Worm (Caenorhabditis elegans) whole organism, L1 larva: Measurements from ENCODE around the gene clec-250.

Experiments
- F16B12.6 ChIP-seq: fragments of 150-350 bp; optimal IDR thresholded peaks from 2 replicates; lab custom pipeline; 2014; ENCODE audit warnings: missing biosample characterization, missing genetic modification characterization
- ama-1 ChIP-seq: fragments of 150-350 bp; optimal IDR thresholded peaks from 2 replicates; lab custom pipeline; 2014
- ceh-8 ChIP-seq: fragments of 200-800 bp; sonication (Bioruptor generic); optimal IDR thresholded peaks from 2 replicates; lab custom pipeline; 2018; ENCODE audit warnings: mild to moderate bottlenecking, missing genetic modification characterization, moderate library complexity, missing compliant biosample characterization
- ceh-90 ChIP-seq: sonication (generic microtip); optimal IDR thresholded peaks from 2 replicates; lab custom pipeline; 2016; ENCODE audit warnings: missing genetic modification characterization, missing compliant biosample characterization
- ces-1 ChIP-seq: fragments of 150-350 bp; optimal IDR thresholded peaks from 2 replicates; lab custom pipeline; 2014; ENCODE audit warnings: missing biosample characterization, missing genetic modification reagents, missing genetic modification characterization
- efl-3 ChIP-seq: fragments of 200-800 bp; sonication (Bioruptor generic); optimal IDR thresholded peaks from 2 replicates; lab custom pipeline; 2018; ENCODE audit warnings: mild to moderate bottlenecking, missing genetic modification characterization, missing compliant biosample characterization
- egl-13 ChIP-seq: sonication (generic microtip); optimal IDR thresholded peaks from 2 replicates; lab custom pipeline; 2016; ENCODE audit warnings: missing genotype, missing genetic modification reagents, missing genetic modification characterization, missing compliant biosample characterization
- egl-27 ChIP-seq, 2 experiments: fragments of 150-350 bp in 1 of 2; sonication (generic microtip); optimal IDR thresholded peaks; 3 replicates each; lab custom pipeline; 2017 to 2018; ENCODE audit warnings: missing biosample characterization in 2 of 2, missing genetic modification characterization in 2 of 2, missing genetic modification reagents in 2 of 2
- elt-2 ChIP-seq: sonication (generic microtip); optimal IDR thresholded peaks from 2 replicates; lab custom pipeline; 2016; ENCODE audit warnings: missing genetic modification characterization, mild to moderate bottlenecking, inconsistent platforms, missing compliant biosample characterization, missing genetic modification reagents
- elt-3 ChIP-seq, 6 experiments: fragments of 150-350 bp in 1 of 6; sonication (generic microtip); optimal IDR thresholded peaks; 2 replicates each; lab custom pipeline; 2017 to 2018; ENCODE audit warnings: missing biosample characterization in 6 of 6, missing genetic modification characterization in 6 of 6, inconsistent platforms in 1 of 6
- ets-5 ChIP-seq: fragments of 200-800 bp; sonication (Bioruptor generic); IDR thresholded peaks from 2 replicates; pipeline ENCODE4 v1.3.6; 2022; ENCODE audit warnings: missing genetic modification characterization, missing compliant biosample characterization
- fkh-10 ChIP-seq: sonication (generic microtip); optimal IDR thresholded peaks from 2 replicates; lab custom pipeline; 2017; ENCODE audit warnings: missing biosample characterization, missing genetic modification reagents, missing genetic modification characterization
- fkh-4 ChIP-seq: sonication (generic microtip); optimal IDR thresholded peaks from 2 replicates; lab custom pipeline; 2016; ENCODE audit warnings: missing compliant biosample characterization, missing genetic modification characterization, borderline replicate concordance
- fkh-8 ChIP-seq: sonication (generic microtip); optimal IDR thresholded peaks from 2 replicates; lab custom pipeline; 2016; ENCODE audit warnings: mild to moderate bottlenecking, missing genetic modification characterization, missing compliant biosample characterization
- fos-1 ChIP-seq: fragments of 150-350 bp; optimal IDR thresholded peaks from 2 replicates; lab custom pipeline; 2014; ENCODE audit warnings: missing biosample characterization, missing genetic modification characterization
- grh-1 ChIP-seq: fragments of 200-800 bp; sonication (Bioruptor generic); IDR thresholded peaks from 2 replicates; pipeline ENCODE4 v1.3.6; 2022; ENCODE audit warnings: missing genetic modification reagents, missing genetic modification characterization, missing compliant biosample characterization
- hlh-4 ChIP-seq: sonication (generic microtip); optimal IDR thresholded peaks from 2 replicates; lab custom pipeline; 2016; ENCODE audit warnings: mild to moderate bottlenecking, missing genetic modification characterization, missing compliant biosample characterization
- lin-15B ChIP-seq: fragments of 150-350 bp; sonication (generic microtip); optimal IDR thresholded peaks from 3 replicates; lab custom pipeline; 2014; ENCODE audit warnings: missing biosample characterization, missing genetic modification characterization
- lin-35 ChIP-seq, 2 experiments: fragments of 150-350 bp; optimal IDR thresholded peaks; 2 replicates each; lab custom pipeline; 2014; ENCODE audit warnings: missing biosample characterization in 2 of 2, missing genetic modification characterization in 2 of 2, missing genetic modification reagents in 2 of 2
- lir-3 ChIP-seq: sonication (generic microtip); optimal IDR thresholded peaks from 2 replicates; lab custom pipeline; 2016; ENCODE audit warnings: mild to moderate bottlenecking, missing genetic modification characterization, moderate library complexity, missing compliant biosample characterization; ENCODE audit not compliant: poor library complexity
- lsy-2 ChIP-seq, 2 experiments: fragments of 150-350 bp; optimal IDR thresholded peaks; 2 replicates each; lab custom pipeline; 2014; ENCODE audit warnings: missing biosample characterization in 2 of 2, missing genetic modification characterization in 2 of 2
- mdl-1 ChIP-seq, 2 experiments: fragments of 150-350 bp; optimal IDR thresholded peaks; 2 replicates each; lab custom pipeline; 2014 to 2017; ENCODE audit warnings: missing biosample characterization in 2 of 2, missing genetic modification characterization in 2 of 2, inconsistent platforms in 1 of 2
- mef-2 ChIP-seq: fragments of 150-350 bp; optimal IDR thresholded peaks from 2 replicates; lab custom pipeline; 2014; ENCODE audit warnings: missing biosample characterization, missing genetic modification characterization
- mep-1 ChIP-seq: fragments of 150-350 bp; optimal IDR thresholded peaks from 2 replicates; lab custom pipeline; 2014; ENCODE audit warnings: missing biosample characterization, missing genetic modification characterization
- nhr-11 ChIP-seq: fragments of 150-350 bp; optimal IDR thresholded peaks from 2 replicates; lab custom pipeline; 2014; ENCODE audit warnings: missing biosample characterization, missing genetic modification characterization
- nhr-76 ChIP-seq: sonication (generic microtip); optimal IDR thresholded peaks from 2 replicates; lab custom pipeline; 2017; ENCODE audit warnings: missing biosample characterization, missing genetic modification characterization
- nhr-77 ChIP-seq: fragments of 150-350 bp; optimal IDR thresholded peaks from 2 replicates; lab custom pipeline; 2014; ENCODE audit warnings: missing biosample characterization, missing genetic modification characterization
- nhr-90 ChIP-seq: sonication (generic microtip); optimal IDR thresholded peaks from 2 replicates; lab custom pipeline; 2016; ENCODE audit warnings: mild to moderate bottlenecking, missing genetic modification characterization, missing compliant biosample characterization; ENCODE audit not compliant: poor library complexity
- pag-3 ChIP-seq: sonication (generic microtip); optimal IDR thresholded peaks from 2 replicates; lab custom pipeline; 2017; ENCODE audit warnings: missing genetic modification characterization, mild to moderate bottlenecking, missing compliant biosample characterization, antibody characterized with exemption, borderline replicate concordance; ENCODE audit not compliant: insufficient read depth
- rnt-1 ChIP-seq: sonication (generic microtip); optimal IDR thresholded peaks from 2 replicates; lab custom pipeline; 2016; ENCODE audit warnings: mild to moderate bottlenecking, missing genetic modification characterization, moderate library complexity, missing compliant biosample characterization
- snpc-4 ChIP-seq: fragments of 150-350 bp; optimal IDR thresholded peaks from 2 replicates; lab custom pipeline; 2014; ENCODE audit warnings: missing biosample characterization, missing genetic modification characterization
- sox-4 ChIP-seq: sonication (generic microtip); optimal IDR thresholded peaks from 2 replicates; lab custom pipeline; 2016; ENCODE audit warnings: missing genetic modification characterization, missing compliant biosample characterization
- sptf-1 ChIP-seq: fragments of 150-350 bp; optimal IDR thresholded peaks from 2 replicates; lab custom pipeline; 2014; ENCODE audit warnings: missing biosample characterization, missing genetic modification characterization
- tlp-1 ChIP-seq: fragments of 150-350 bp; optimal IDR thresholded peaks from 2 replicates; lab custom pipeline; 2014; ENCODE audit warnings: missing biosample characterization, missing genetic modification characterization
- unc-130 ChIP-seq: fragments of 150-350 bp; optimal IDR thresholded peaks from 2 replicates; lab custom pipeline; 2017; ENCODE audit warnings: missing biosample characterization, missing genetic modification characterization, inconsistent platforms
- unc-86 ChIP-seq: sonication (generic microtip); optimal IDR thresholded peaks from 2 replicates; lab custom pipeline; 2016; ENCODE audit warnings: missing genetic modification characterization, missing compliant biosample characterization
- vab-15 ChIP-seq: sonication (generic microtip); optimal IDR thresholded peaks from 2 replicates; lab custom pipeline; 2017; ENCODE audit warnings: missing genotype, mild to moderate bottlenecking, missing genetic modification characterization, missing compliant biosample characterization
- xbp-1 ChIP-seq: sonication (generic microtip); optimal IDR thresholded peaks from 2 replicates; lab custom pipeline; 2016; ENCODE audit warnings: missing genetic modification characterization, missing compliant biosample characterization
- zag-1 ChIP-seq: fragments of 150-350 bp; optimal IDR thresholded peaks from 2 replicates; lab custom pipeline; 2014; ENCODE audit warnings: missing biosample characterization, missing genetic modification characterization
- zip-4 ChIP-seq: fragments of 200-800 bp; sonication (Bioruptor generic); optimal IDR thresholded peaks from 2 replicates; lab custom pipeline; 2018; ENCODE audit warnings: mild to moderate bottlenecking, missing genetic modification characterization, moderate library complexity, missing compliant biosample characterization
- ztf-11 ChIP-seq, 2 experiments: sonication (generic microtip); optimal IDR thresholded peaks; 2 replicates each; lab custom pipeline; 2016 to 2017; ENCODE audit warnings: missing genetic modification characterization in 2 of 2, missing biosample characterization in 1 of 2, missing compliant biosample characterization in 1 of 2
- ztf-4 ChIP-seq: fragments of 150-350 bp; optimal IDR thresholded peaks from 2 replicates; lab custom pipeline; 2014; ENCODE audit warnings: missing biosample characterization, missing genetic modification characterization

Gene clec-250

DNA sequence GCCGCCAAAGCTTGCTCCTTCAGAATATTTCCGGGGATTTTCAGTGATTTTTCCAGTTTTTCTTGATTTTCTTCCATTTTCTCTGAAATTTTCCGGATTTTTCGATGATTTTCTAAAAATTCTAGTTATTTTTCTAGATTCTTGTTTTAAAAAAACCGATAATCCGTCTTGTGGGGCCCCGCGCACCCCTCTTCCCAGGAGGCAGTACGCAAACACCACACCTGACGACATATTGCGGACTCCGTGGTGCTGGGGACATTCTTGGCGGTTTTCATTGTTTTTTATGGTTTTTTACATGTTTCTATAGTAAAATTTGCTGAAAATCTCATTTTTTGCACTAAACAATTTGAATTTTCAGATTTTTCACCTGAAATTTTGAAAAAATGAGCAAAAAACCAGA, 52.3 kb downstream of the clec-250 start, which contains the start of the genes ubc-19 and Y69H2.7 (continued):
- no peak for TF ChIP-seq ztf-11 (tag; optimal IDR thresholded peaks at IDR 0.05; lab: Kevin White, UChicago)
- no peak for TF ChIP-seq nhr-77 (tag; lab: Kevin White, UChicago)
- no peak for TF ChIP-seq zag-1 (tag; lab: Kevin White, UChicago)
- no peak for TF ChIP-seq ces-1 (GFP tag; lab: Kevin White, UChicago)
- no peak for TF ChIP-seq sptf-1 (tag; lab: Kevin White, UChicago)
- no peak for TF ChIP-seq ama-1 (lab: Kevin White, UChicago)
- TF ChIP-seq tlp-1 (tag; lab: Kevin White, UChicago), result no peak
- TF ChIP-seq xbp-1 (tag; lab: Kevin White, UChicago), result peak; percentile 22
- no peak for TF ChIP-seq elt-2 (tag; lab: Kevin White, UChicago)
- no peak for TF ChIP-seq fkh-10 (GFP tag; lab: Kevin White, UChicago)
- peak; percentile 57 to 59 for TF ChIP-seq lsy-2 (tag; optimal IDR thresholded peaks at IDR 0.05; lab: Kevin White, UChicago)
- no peak for TF ChIP-seq hlh-4 (tag; lab: Kevin White, UChicago)
- TF ChIP-seq fkh-8 (tag; lab: Kevin White, UChicago), result peak; percentile 20
- TF ChIP-seq fkh-4 (tag; lab: Kevin White, UChicago), result no peak
- no peak for TF ChIP-seq ceh-90 (tag; lab: Kevin White, UChicago)
- no peak for TF ChIP-seq sox-4
- TF ChIP-seq elt-3 (tag; optimal IDR thresholded peaks at IDR 0.05; lab: Kevin White, UChicago), result no peak
- no peak for TF ChIP-seq mdl-1 (tag; optimal IDR thresholded peaks at IDR 0.05; lab: Kevin White, UChicago)
- TF ChIP-seq lin-35 (GFP tag; optimal IDR thresholded peaks at IDR 0.05; lab: Kevin White, UChicago), result peak in 1 of 2 experiments; percentile 46
- no peak for TF ChIP-seq mef-2 (tag; lab: Kevin White, UChicago)
- no peak for TF ChIP-seq fos-1
- TF ChIP-seq ets-5 (GFP tag; lab: Robert Waterston, UW), result no peak
- TF ChIP-seq egl-13 (tag; lab: Kevin White, UChicago), result no peak
- no peak for TF ChIP-seq lir-3 (tag; lab: Kevin White, UChicago)
- no peak for TF ChIP-seq pag-3
- TF ChIP-seq snpc-4, result peak; percentile 44
- no peak for TF ChIP-seq zip-4 (GFP tag; lab: Kevin White, UChicago)
- peak; percentile 66 for TF ChIP-seq mep-1 (tag; lab: Kevin White, UChicago)
- no peak for TF ChIP-seq egl-27 (tag; optimal IDR thresholded peaks at IDR 0.05; lab: Kevin White, UChicago)
- no peak for TF ChIP-seq nhr-11
- TF ChIP-seq F16B12.6 (tag; lab: Kevin White, UChicago), result peak; percentile 92
- no peak for TF ChIP-seq grh-1
- TF ChIP-seq unc-130 (tag; lab: Kevin White, UChicago), result no peak
- TF ChIP-seq vab-15 (tag; lab: Kevin White, UChicago), result no peak
- TF ChIP-seq rnt-1 (tag; lab: Kevin White, UChicago), result no peak
- no peak for TF ChIP-seq ztf-4 (tag; lab: Kevin White, UChicago)
- TF ChIP-seq ceh-8 (GFP tag; lab: Kevin White, UChicago), result no peak
- no peak for TF ChIP-seq lin-15B (tag; lab: Kevin White, UChicago)
- TF ChIP-seq nhr-76 (tag; lab: Kevin White, UChicago), result no peak
- TF ChIP-seq nhr-90 (tag; lab: Kevin White, UChicago), result no peak
- TF ChIP-seq unc-86 (tag; lab: Kevin White, UChicago), result no peak
- TF ChIP-seq efl-3 (GFP tag; lab: Kevin White, UChicago), result no peak
